Worm (Caenorhabditis elegans): ENCODE measurements around the gene nhr-72.

- TF ChIP-seq pha-4 (tag; optimal IDR thresholded peaks at IDR 0.05) = no peak
- no peak for TF ChIP-seq Y56A3A.18 (GFP tag; IDR thresholded peaks at IDR 0.05)
- no peak for TF ChIP-seq die-1 (tag; optimal IDR thresholded peaks at IDR 0.05)
- no peak for TF ChIP-seq zfh-2 (GFP tag; conservative IDR thresholded peaks at IDR 0.05)
Observed at ce11 chrII:3877127-3877526, 26.6 kb upstream of the nhr-72 start, which contains the start of gene nep-3.

All from whole organism, young adult.